Fruit fly (Drosophila melanogaster): ENCODE data around the gene ppk28.

Gene ppk28

DNA sequence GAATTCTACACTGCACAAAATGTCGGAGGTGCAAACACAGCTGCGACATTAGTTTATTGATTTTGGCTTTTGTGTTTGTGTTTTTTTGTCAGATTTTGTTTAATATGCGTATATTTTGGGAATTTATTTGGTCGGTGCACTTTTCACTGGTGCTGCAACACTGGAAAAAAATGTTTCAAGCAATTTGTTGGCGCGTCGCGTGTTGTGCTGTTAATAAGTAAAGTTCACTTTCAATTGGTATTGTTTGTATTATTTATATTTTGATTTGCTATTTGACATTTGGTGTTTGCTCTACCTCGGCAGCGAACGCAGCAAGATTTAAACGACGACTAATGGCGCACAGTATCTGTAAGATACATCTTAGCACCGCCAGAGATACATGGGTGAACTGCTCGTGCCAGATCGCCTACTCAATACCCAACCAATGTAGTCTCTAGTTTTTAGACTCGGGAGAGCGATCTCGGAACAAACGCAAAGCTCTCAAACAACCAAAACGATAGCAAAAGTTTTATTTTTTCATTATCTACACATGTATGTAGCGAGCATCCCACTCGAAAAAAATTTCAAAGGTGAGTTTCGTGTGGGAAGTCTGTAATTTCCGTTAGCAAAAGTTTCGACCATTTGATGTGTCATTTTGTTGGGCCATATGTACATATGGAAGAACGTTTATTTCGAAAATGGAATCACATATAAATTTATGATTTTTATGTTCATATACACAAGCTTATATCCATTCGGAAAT, 23.5 kb upstream of the ppk28 start (continued):
- TF ChIP-seq bsh (GFP tag; optimal IDR thresholded peaks at IDR 0.05) (peak in 1 of 2 experiments; percentile 62), Atf-2 (GFP tag; optimal IDR thresholded peaks at IDR 0.05) (peak; percentile 60), NK7.1 (GFP tag; optimal IDR thresholded peaks at IDR 0.05) (no peak), Oaz (GFP tag; IDR thresholded peaks at IDR 0.05) (no peak), CG18011 (GFP tag; optimal IDR thresholded peaks at IDR 0.05) (peak; percentile 14), CG7786 (GFP tag; optimal IDR thresholded peaks at IDR 0.05) (peak; percentile 30), MTF-1 (GFP tag; optimal IDR thresholded peaks at IDR 0.05; ENCODE audit: borderline replicate concordance) (no peak), Antp (GFP tag; optimal IDR thresholded peaks at IDR 0.05) (peak; percentile 53), Sry-β (GFP tag; optimal IDR thresholded peaks at IDR 0.05) (no peak), eyg (GFP tag; optimal IDR thresholded peaks at IDR 0.05) (peak; percentile 38), usp (GFP tag; optimal IDR thresholded peaks at IDR 0.05) (no peak), trh (GFP tag; optimal IDR thresholded peaks at IDR 0.05) (no peak), CG16779 (GFP tag; IDR thresholded peaks at IDR 0.05) (no peak), Xbp1 (GFP tag; optimal IDR thresholded peaks at IDR 0.05) (peak; percentile 63), CG34376 (GFP tag; optimal IDR thresholded peaks at IDR 0.05) (peak; percentile 32), cas (GFP tag; IDR thresholded peaks at IDR 0.05) (0 out of 2 replicates have a peak, but pooled peaks have one; percentile 15), CG6689 (GFP tag; IDR thresholded peaks at IDR 0.05) (peak; percentile 41; the same call in 1 of the 2 replicates), CG12219 (GFP tag; optimal IDR thresholded peaks at IDR 0.05) (no peak), Sox100B (GFP tag; optimal IDR thresholded peaks at IDR 0.05) (peak; percentile 50), jumu (GFP tag; optimal IDR thresholded peaks at IDR 0.05) (peak; percentile 37), Scr (GFP tag; IDR thresholded peaks at IDR 0.05; ENCODE audit: partially characterized antibody) (no peak), en (GFP tag; optimal IDR thresholded peaks at IDR 0.05) (no peak), kah (GFP tag; optimal IDR thresholded peaks at IDR 0.05) (no peak), pan (optimal IDR thresholded peaks at IDR 0.05) (no peak), pan (GFP tag; optimal IDR thresholded peaks at IDR 0.05 in 1 of 2, IDR thresholded peaks at IDR 0.05 in 1 of 2) (peak in 1 of 2 experiments; percentile 72), pum (GFP tag; optimal IDR thresholded peaks at IDR 0.05) (peak; percentile 23), pzg (GFP tag; optimal IDR thresholded peaks at IDR 0.05) (no peak), tll (GFP tag; optimal IDR thresholded peaks at IDR 0.05) (no peak), CG18764 (GFP tag; optimal IDR thresholded peaks at IDR 0.05) (no peak), corto (GFP tag; optimal IDR thresholded peaks at IDR 0.05) (no peak), Hmx (GFP tag; optimal IDR thresholded peaks at IDR 0.05) (no peak), abd-A (tag; optimal IDR thresholded peaks at IDR 0.05) (no peak), CG5953 (GFP tag; IDR thresholded peaks at IDR 0.05) (no peak), ftz-f1 (GFP tag; optimal IDR thresholded peaks at IDR 0.05) (no peak), crc (GFP tag; optimal IDR thresholded peaks at IDR 0.05) (peak; percentile 24), Kr (GFP tag; optimal IDR thresholded peaks at IDR 0.05) (no peak), chinmo (GFP tag; IDR thresholded peaks at IDR 0.05; ENCODE audit: partially characterized antibody) (0 out of 4 replicates have a peak, but pooled peaks have one; percentile 70), ranshi (GFP tag; IDR thresholded peaks at IDR 0.05) (0 out of 2 replicates have a peak, but pooled peaks have one; percentile 48), Ets65A (GFP tag) (peak; percentile 76), zfh2 (GFP tag; optimal IDR thresholded peaks at IDR 0.05) (peak; percentile 46), Aef1 (GFP tag; IDR thresholded peaks at IDR 0.05) (peak; percentile 44; the same call in 1 of the 3 replicates), CG12155 (GFP tag; optimal IDR thresholded peaks at IDR 0.05) (peak; percentile 38), knrl (GFP tag; IDR thresholded peaks at IDR 0.05; ENCODE audit: partially characterized antibody) (no peak), CG9932 (GFP tag; IDR thresholded peaks at IDR 0.05) (peak; percentile 58), CG1529 (GFP tag; optimal IDR thresholded peaks at IDR 0.05) (no peak), pnt (GFP tag; optimal IDR thresholded peaks at IDR 0.05) (peak; percentile 53), CG6254 (GFP tag; optimal IDR thresholded peaks at IDR 0.05) (no peak), zen2 (GFP tag; IDR thresholded peaks at IDR 0.05; ENCODE audit: partially characterized antibody) (no peak), Lpt (GFP tag; optimal IDR thresholded peaks at IDR 0.05) (no peak), pb (GFP tag; optimal IDR thresholded peaks at IDR 0.05) (no peak)

All from whole organism, embryonic.